Fruit fly (Drosophila melanogaster) whole organism, pupa: ENCODE measurements around the gene dati.

Experiments
- CG10348 ChIP-seq: fragments of 200-800 bp; sonication (Bioruptor generic); IDR thresholded peaks from 2 replicates; pipeline ENCODE4 v1.3.6; 2022; ENCODE audit warnings: missing biosample characterization, missing genetic modification characterization
- CG12605 ChIP-seq: fragments of 200-800 bp; sonication (Bioruptor generic); IDR thresholded peaks from 2 replicates; pipeline ENCODE4 v1.3.6; 2022; ENCODE audit warnings: missing biosample characterization, missing genetic modification characterization
- CG13204 ChIP-seq: fragments of 200-800 bp; sonication (Bioruptor generic); optimal IDR thresholded peaks from 2 replicates; lab custom pipeline; 2018; ENCODE audit warnings: missing biosample characterization, mild to moderate bottlenecking, missing genetic modification characterization, moderate library complexity
- CG14655 ChIP-seq: fragments of 200-800 bp; sonication (Bioruptor generic); optimal IDR thresholded peaks from 3 replicates; lab custom pipeline; 2017; ENCODE audit warnings: mild to moderate bottlenecking, missing biosample characterization, missing genetic modification reagents, missing genetic modification characterization
- CG15710 ChIP-seq: fragments of 200-800 bp; sonication (Bioruptor generic); optimal IDR thresholded peaks from 2 replicates; lab custom pipeline; 2018; ENCODE audit warnings: missing biosample characterization, mild to moderate bottlenecking, missing genetic modification characterization, moderate library complexity
- CG17806 ChIP-seq: fragments of 200-800 bp; sonication (Bioruptor generic); optimal IDR thresholded peaks from 2 replicates; lab custom pipeline; 2018; ENCODE audit warnings: missing biosample characterization, mild to moderate bottlenecking, missing genetic modification characterization, moderate library complexity
- CG32121 ChIP-seq: fragments of 200-800 bp; sonication (Bioruptor generic); IDR thresholded peaks from 2 replicates; pipeline ENCODE4 v1.3.6; 2022; ENCODE audit warnings: missing biosample characterization, missing genetic modification characterization
- CG34367 ChIP-seq: fragments of 200-800 bp; sonication (Bioruptor generic); optimal IDR thresholded peaks from 2 replicates; lab custom pipeline; 2018; ENCODE audit warnings: missing biosample characterization, mild to moderate bottlenecking, missing genetic modification characterization
- CG4496 ChIP-seq: fragments of 200-800 bp; sonication (Bioruptor generic); IDR thresholded peaks from 3 replicates; pipeline ENCODE4 v1.3.6; 2022; ENCODE audit warnings: missing biosample characterization, missing genetic modification characterization
- CG8159 ChIP-seq: fragments of 200-800 bp; sonication (Bioruptor generic); optimal IDR thresholded peaks from 3 replicates; lab custom pipeline; 2018; ENCODE audit warnings: missing biosample characterization, mild to moderate bottlenecking, missing genetic modification characterization, moderate library complexity
- CG8301 ChIP-seq: fragments of 200-800 bp; sonication (Bioruptor generic); optimal IDR thresholded peaks from 2 replicates; lab custom pipeline; 2018; ENCODE audit warnings: missing biosample characterization, mild to moderate bottlenecking, missing genetic modification characterization
- CG9948 ChIP-seq: fragments of 200-800 bp; sonication (Bioruptor generic); optimal IDR thresholded peaks from 2 replicates; lab custom pipeline; 2018; ENCODE audit warnings: missing biosample characterization, mild to moderate bottlenecking, missing genetic modification characterization, moderate library complexity
- D1 ChIP-seq: fragments of 200-800 bp; sonication (Bioruptor generic); optimal IDR thresholded peaks from 2 replicates; lab custom pipeline; 2018; ENCODE audit warnings: missing biosample characterization, mild to moderate bottlenecking, missing genetic modification characterization, moderate library complexity
- EcR ChIP-seq: fragments of 200-800 bp; sonication (Bioruptor generic); optimal IDR thresholded peaks from 3 replicates; lab custom pipeline; 2019; ENCODE audit warnings: missing biosample characterization, missing genetic modification characterization, mild to moderate bottlenecking, moderate library complexity, missing genetic modification reagents
- Ets98B ChIP-seq: fragments of 200-800 bp; sonication (Bioruptor generic); IDR thresholded peaks from 2 replicates; pipeline ENCODE4 v1.3.6; 2022; ENCODE audit warnings: missing biosample characterization, missing genetic modification characterization
- Pif1A ChIP-seq: fragments of 200-800 bp; sonication (Bioruptor generic); optimal IDR thresholded peaks from 3 replicates; lab custom pipeline; 2016; ENCODE audit warnings: missing biosample characterization, missing genetic modification characterization
- Pif1B ChIP-seq: fragments of 200-800 bp; sonication (Bioruptor generic); optimal IDR thresholded peaks from 3 replicates; lab custom pipeline; 2016; ENCODE audit warnings: missing biosample characterization, missing genetic modification characterization
- fd96Ca ChIP-seq: fragments of 200-800 bp; sonication (Bioruptor generic); IDR thresholded peaks from 3 replicates; pipeline ENCODE4 v1.3.6; 2022; ENCODE audit warnings: missing biosample characterization, missing genetic modification characterization
- gl ChIP-seq: fragments of 200-800 bp; sonication (Bioruptor generic); optimal IDR thresholded peaks from 2 replicates; lab custom pipeline; 2018; ENCODE audit warnings: missing biosample characterization, mild to moderate bottlenecking, missing genetic modification characterization
- rn ChIP-seq: fragments of 200-800 bp; sonication (Bioruptor generic); IDR thresholded peaks from 2 replicates; pipeline ENCODE4 v1.3.6; 2022; ENCODE audit warnings: missing biosample characterization, missing genetic modification characterization

Gene dati

dm6 chr4:336021-336420 is 59.4 kb downstream of the dati start:
- TF ChIP-seq Pif1B (GFP tag; lab: Kevin White, UChicago) (no peak), Pif1A (no peak), EcR (GFP tag; lab: Kevin White, UChicago) (no peak), CG9948 (tag; lab: Kevin White, UChicago) (no peak), CG14655 (no peak), fd96Ca (no peak), CG10348 (GFP tag; lab: Robert Waterston, UW) (no peak), CG4496 (GFP tag; lab: Robert Waterston, UW) (no peak), CG12605 (GFP tag; lab: Robert Waterston, UW) (no peak), CG8301 (tag; lab: Kevin White, UChicago) (no peak), D1 (tag; lab: Kevin White, UChicago) (no peak), rn (GFP tag; lab: Robert Waterston, UW) (no peak), CG15710 (tag; lab: Kevin White, UChicago) (no peak), gl (tag; lab: Kevin White, UChicago) (no peak)

DNA sequence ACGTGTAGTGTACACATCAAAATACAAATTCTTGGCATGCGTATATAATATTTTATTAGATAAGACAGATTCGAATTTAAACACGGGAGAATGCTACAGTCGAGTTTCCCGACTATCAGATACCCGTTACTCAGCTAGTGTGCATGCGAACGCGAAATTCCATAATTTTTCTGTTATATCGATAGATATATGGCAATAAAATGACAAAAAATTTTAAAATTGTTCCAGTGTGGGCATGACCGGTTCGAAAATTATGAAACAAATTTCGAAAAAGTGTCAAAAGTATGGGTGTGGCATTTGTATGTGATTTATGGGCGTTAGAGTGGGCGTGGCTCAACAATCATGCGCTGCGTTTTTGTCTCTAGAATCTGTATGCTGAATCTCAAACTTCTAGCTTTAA is 63.1 kb downstream of the dati start:
- TF ChIP-seq CG9948 (tag; lab: Kevin White, UChicago) (no peak), CG17806 (tag; lab: Kevin White, UChicago) (no peak), CG8159 (tag; lab: Kevin White, UChicago) (no peak), fd96Ca (no peak), EcR (GFP tag; lab: Kevin White, UChicago) (no peak), Ets98B (GFP tag; lab: Robert Waterston, UW) (no peak), gl (tag; lab: Kevin White, UChicago) (no peak), CG32121 (GFP tag; lab: Robert Waterston, UW) (no peak), CG12605 (GFP tag; lab: Robert Waterston, UW) (no peak), CG34367 (no peak), CG4496 (GFP tag; lab: Robert Waterston, UW) (no peak), D1 (tag; lab: Kevin White, UChicago) (no peak)

dm6 chr4:329119-329518 is 66.3 kb downstream of the dati start:
- no peak for TF ChIP-seq CG15710 (tag; lab: Kevin White, UChicago)
- TF ChIP-seq CG8301 (tag; lab: Kevin White, UChicago), result no peak
- no peak for TF ChIP-seq CG17806 (tag; lab: Kevin White, UChicago)
- TF ChIP-seq CG13204, result no peak
- TF ChIP-seq CG9948 (tag; lab: Kevin White, UChicago), result no peak
- no peak for TF ChIP-seq CG32121 (GFP tag; lab: Robert Waterston, UW)
- no peak for TF ChIP-seq rn (GFP tag; lab: Robert Waterston, UW)
- TF ChIP-seq CG14655, result no peak
